Fruit fly (Drosophila melanogaster): ENCODE data around the gene CG44153.

The CG44153 gene

dm6 chr2L:10057236-10057635 lies 122.8 kb downstream of the CG44153 start (continued):
- TF ChIP-seq Ets65A (GFP tag) (peak; percentile 91), CG12071 (GFP tag; optimal IDR thresholded peaks at IDR 0.05) (peak; percentile 9), klu (GFP tag; IDR thresholded peaks at IDR 0.05) (peak; percentile 54; the same call in 1 of the 2 replicates), cwo (GFP tag; optimal IDR thresholded peaks at IDR 0.05) (peak; percentile 12), trh (GFP tag; optimal IDR thresholded peaks at IDR 0.05) (peak; percentile 10), CG1233 (GFP tag; optimal IDR thresholded peaks at IDR 0.05) (peak; percentile 63), vvl (GFP tag; IDR thresholded peaks at IDR 0.05) (peak; percentile 91), Dek (tag; optimal IDR thresholded peaks at IDR 0.05) (no peak), HLH54F (GFP tag; optimal IDR thresholded peaks at IDR 0.05) (peak; percentile 59), CG2199 (GFP tag; IDR thresholded peaks at IDR 0.05) (peak; percentile 85), NK7.1 (GFP tag; optimal IDR thresholded peaks at IDR 0.05) (peak; percentile 60), dmrt11E (tag; optimal IDR thresholded peaks at IDR 0.05) (peak; percentile 88), CG34422 (GFP tag; IDR thresholded peaks at IDR 0.05) (peak; percentile 87; the same call in 2 of the 3 replicates), CG10543 (GFP tag; optimal IDR thresholded peaks at IDR 0.05) (no peak), CG16813 (GFP tag; IDR thresholded peaks at IDR 0.05; ENCODE audit: partially characterized antibody) (no peak), CkIIα-i1 (GFP tag; IDR thresholded peaks at IDR 0.05) (no peak), CG10147 (GFP tag; optimal IDR thresholded peaks at IDR 0.05) (no peak), CG1647 (GFP tag; optimal IDR thresholded peaks at IDR 0.05) (peak; percentile 10), CG4282 (GFP tag; optimal IDR thresholded peaks at IDR 0.05) (peak; percentile 13), CG6765 (GFP tag; optimal IDR thresholded peaks at IDR 0.05) (no peak), pzg (GFP tag; optimal IDR thresholded peaks at IDR 0.05) (no peak), YL-1 (GFP tag; optimal IDR thresholded peaks at IDR 0.05) (peak; percentile 28), pum (GFP tag; optimal IDR thresholded peaks at IDR 0.05) (peak; percentile 71), ham (GFP tag; IDR thresholded peaks at IDR 0.05) (no peak), CG12744 (GFP tag; optimal IDR thresholded peaks at IDR 0.05) (peak; percentile 31), ac (GFP tag; optimal IDR thresholded peaks at IDR 0.05) (peak; percentile 19), lmd (GFP tag; IDR thresholded peaks at IDR 0.05) (peak; percentile 83), CG7839 (tag; optimal IDR thresholded peaks at IDR 0.05) (peak; percentile 81), sc (optimal IDR thresholded peaks at IDR 0.05) (no peak), sc (GFP tag; optimal IDR thresholded peaks at IDR 0.05) (peak; percentile 55), tin (GFP tag; optimal IDR thresholded peaks at IDR 0.05) (peak; percentile 71), z (GFP tag; IDR thresholded peaks at IDR 0.05) (no peak), CG10209 (GFP tag; optimal IDR thresholded peaks at IDR 0.05) (peak; percentile 64), insv (GFP tag; optimal IDR thresholded peaks at IDR 0.05) (no peak), CG4617 (GFP tag; optimal IDR thresholded peaks at IDR 0.05; ENCODE audit: borderline replicate concordance) (peak; percentile 21), CG2120 (GFP tag; optimal IDR thresholded peaks at IDR 0.05) (peak; percentile 46), gsb (GFP tag; IDR thresholded peaks at IDR 0.05) (no peak), CG1792 (GFP tag; optimal IDR thresholded peaks at IDR 0.05) (peak; percentile 35), CG11504 (tag; optimal IDR thresholded peaks at IDR 0.05) (peak; percentile 67), peb (GFP tag; IDR thresholded peaks at IDR 0.05) (peak; percentile 78), CG10654 (GFP tag; optimal IDR thresholded peaks at IDR 0.05) (peak; percentile 56), fd3F (GFP tag; optimal IDR thresholded peaks at IDR 0.05) (peak; percentile 57), CG10431 (GFP tag; optimal IDR thresholded peaks at IDR 0.05) (no peak), sima (GFP tag; optimal IDR thresholded peaks at IDR 0.05) (no peak), Bgb (GFP tag; IDR thresholded peaks at IDR 0.05; ENCODE audit: partially characterized antibody) (no peak), fd102C (GFP tag; optimal IDR thresholded peaks at IDR 0.05) (no peak), CG5245 (GFP tag; optimal IDR thresholded peaks at IDR 0.05) (peak; percentile 62), CG2875 (GFP tag; optimal IDR thresholded peaks at IDR 0.05) (peak; percentile 45), PHDP (tag; optimal IDR thresholded peaks at IDR 0.05) (peak; percentile 44), Lim3 (GFP tag; IDR thresholded peaks at IDR 0.05) (no peak), cad (GFP tag; optimal IDR thresholded peaks at IDR 0.05) (no peak), Dfd (GFP tag; optimal IDR thresholded peaks at IDR 0.05) (no peak)

Measured in whole organism, embryonic.